Worm (Caenorhabditis elegans): ENCODE results near the gene zig-10.

Gene zig-10

ce11 chrII:6371003-6371402, 27.5 kb upstream of the zig-10 start, which contains the start of gene lin-23:
TSS of gene lin-23 (plus strand) at chrII:6371303.
- TF ChIP-seq nhr-25 (tag; optimal IDR thresholded peaks at IDR 0.05) (peak; percentile 12), zag-1 (tag; optimal IDR thresholded peaks at IDR 0.05) (no peak), nhr-237 (tag; optimal IDR thresholded peaks at IDR 0.05) (no peak), lin-15B (tag; optimal IDR thresholded peaks at IDR 0.05) (no peak)

- TF ChIP-seq lin-39 (tag; optimal IDR thresholded peaks at IDR 0.05) (no peak), nhr-11 (tag; optimal IDR thresholded peaks at IDR 0.05) (no peak), nhr-76 (tag; optimal IDR thresholded peaks at IDR 0.05) (no peak), zag-1 (tag; optimal IDR thresholded peaks at IDR 0.05) (no peak), ceh-28 (tag; optimal IDR thresholded peaks at IDR 0.05) (no peak), nfya-1 (tag; optimal IDR thresholded peaks at IDR 0.05; ENCODE audit: insufficient read depth) (no peak), aly-2 (tag; optimal IDR thresholded peaks at IDR 0.05) (no peak), unc-62 (GFP tag; optimal IDR thresholded peaks at IDR 0.05) (no peak), jun-1 (tag; optimal IDR thresholded peaks at IDR 0.05) (no peak), lin-15B (tag; optimal IDR thresholded peaks at IDR 0.05) (no peak), nhr-23 (tag; optimal IDR thresholded peaks at IDR 0.05) (no peak)
These were observed 25.1 kb upstream of the zig-10 start for ce11 chrII:6373361-6373760.

- TF ChIP-seq ceh-16 (tag; optimal IDR thresholded peaks at IDR 0.05), result no peak
- no peak for TF ChIP-seq lin-15B (tag; optimal IDR thresholded peaks at IDR 0.05)
- TF ChIP-seq unc-39 (tag; optimal IDR thresholded peaks at IDR 0.05), result no peak
- TF ChIP-seq pqm-1 (tag; optimal IDR thresholded peaks at IDR 0.05), result peak; percentile 35
- TF ChIP-seq jun-1 (tag; optimal IDR thresholded peaks at IDR 0.05), result peak; percentile 1
- TF ChIP-seq mml-1 (tag; optimal IDR thresholded peaks at IDR 0.05), result no peak
- peak; percentile 29 for TF ChIP-seq pha-4 (tag; optimal IDR thresholded peaks at IDR 0.05)
- TF ChIP-seq sea-2 (GFP tag; optimal IDR thresholded peaks at IDR 0.05), result no peak
- no peak for TF ChIP-seq nhr-77 (tag; optimal IDR thresholded peaks at IDR 0.05)
- no peak for TF ChIP-seq R02D3.7 (tag; optimal IDR thresholded peaks at IDR 0.05)
- TF ChIP-seq egl-5 (tag; optimal IDR thresholded peaks at IDR 0.05), result no peak
- TF ChIP-seq ceh-28 (tag; optimal IDR thresholded peaks at IDR 0.05), result peak; percentile 19
- no peak for TF ChIP-seq ama-1 (optimal IDR thresholded peaks at IDR 0.05)
- no peak for TF ChIP-seq ZK546.5 (tag; optimal IDR thresholded peaks at IDR 0.05)
- TF ChIP-seq elt-3 (tag; optimal IDR thresholded peaks at IDR 0.05), result no peak
- no peak for TF ChIP-seq tbx-2 (tag; optimal IDR thresholded peaks at IDR 0.05)
- TF ChIP-seq nhr-23 (tag; optimal IDR thresholded peaks at IDR 0.05), result no peak
- TF ChIP-seq nhr-43 (tag; optimal IDR thresholded peaks at IDR 0.05; ENCODE audit: poor library complexity, severe bottlenecking), result no peak
- TF ChIP-seq elt-2 (tag; optimal IDR thresholded peaks at IDR 0.05), result peak; percentile 71
- no peak for TF ChIP-seq aly-2 (tag; optimal IDR thresholded peaks at IDR 0.05)
- no peak for TF ChIP-seq nhr-237 (tag; optimal IDR thresholded peaks at IDR 0.05)
- no peak for TF ChIP-seq unc-62 (GFP tag; optimal IDR thresholded peaks at IDR 0.05)
- no peak for TF ChIP-seq nfya-1 (tag; optimal IDR thresholded peaks at IDR 0.05; ENCODE audit: insufficient read depth)
- TF ChIP-seq lin-39 (tag; optimal IDR thresholded peaks at IDR 0.05), result no peak
- TF ChIP-seq fkh-2 (tag; optimal IDR thresholded peaks at IDR 0.05), result no peak
- TF ChIP-seq nhr-76 (tag; optimal IDR thresholded peaks at IDR 0.05), result no peak
- TF ChIP-seq zag-1 (tag; optimal IDR thresholded peaks at IDR 0.05), result no peak
- no peak for TF ChIP-seq fos-1 (tag; optimal IDR thresholded peaks at IDR 0.05)
- TF ChIP-seq nhr-28 (tag; optimal IDR thresholded peaks at IDR 0.05), result no peak
- no peak for TF ChIP-seq nhr-67 (tag; optimal IDR thresholded peaks at IDR 0.05)
- no peak for TF ChIP-seq ztf-11 (tag; optimal IDR thresholded peaks at IDR 0.05)
These were observed 23.9 kb upstream of the zig-10 start for ce11 chrII:6374646-6375045.

- TF ChIP-seq snpc-4 (tag; optimal IDR thresholded peaks at IDR 0.05) (no peak), lin-15B (tag; optimal IDR thresholded peaks at IDR 0.05) (no peak), hmg-11 (tag; optimal IDR thresholded peaks at IDR 0.05) (no peak), lsy-12 (tag; optimal IDR thresholded peaks at IDR 0.05) (no peak), nfya-1 (tag; optimal IDR thresholded peaks at IDR 0.05; ENCODE audit: insufficient read depth) (no peak), elt-2 (tag; optimal IDR thresholded peaks at IDR 0.05) (no peak), daf-12 (tag; optimal IDR thresholded peaks at IDR 0.05) (no peak), nhr-67 (tag; optimal IDR thresholded peaks at IDR 0.05) (no peak), nhr-43 (tag; optimal IDR thresholded peaks at IDR 0.05; ENCODE audit: poor library complexity, severe bottlenecking) (no peak), pha-4 (tag; optimal IDR thresholded peaks at IDR 0.05) (no peak), ceh-9 (tag; optimal IDR thresholded peaks at IDR 0.05) (no peak), elt-1 (tag; optimal IDR thresholded peaks at IDR 0.05) (no peak), nhr-237 (tag; optimal IDR thresholded peaks at IDR 0.05) (no peak), nhr-77 (tag; optimal IDR thresholded peaks at IDR 0.05) (no peak), sea-2 (GFP tag; optimal IDR thresholded peaks at IDR 0.05) (no peak), mml-1 (tag; optimal IDR thresholded peaks at IDR 0.05) (no peak), nhr-28 (tag; optimal IDR thresholded peaks at IDR 0.05) (no peak)
These were observed 21.8 kb upstream of the zig-10 start for ce11 chrII:6376693-6377092.
